Fruit fly (Drosophila melanogaster): ENCODE results near the gene CG15530.

Gene CG15530

DNA sequence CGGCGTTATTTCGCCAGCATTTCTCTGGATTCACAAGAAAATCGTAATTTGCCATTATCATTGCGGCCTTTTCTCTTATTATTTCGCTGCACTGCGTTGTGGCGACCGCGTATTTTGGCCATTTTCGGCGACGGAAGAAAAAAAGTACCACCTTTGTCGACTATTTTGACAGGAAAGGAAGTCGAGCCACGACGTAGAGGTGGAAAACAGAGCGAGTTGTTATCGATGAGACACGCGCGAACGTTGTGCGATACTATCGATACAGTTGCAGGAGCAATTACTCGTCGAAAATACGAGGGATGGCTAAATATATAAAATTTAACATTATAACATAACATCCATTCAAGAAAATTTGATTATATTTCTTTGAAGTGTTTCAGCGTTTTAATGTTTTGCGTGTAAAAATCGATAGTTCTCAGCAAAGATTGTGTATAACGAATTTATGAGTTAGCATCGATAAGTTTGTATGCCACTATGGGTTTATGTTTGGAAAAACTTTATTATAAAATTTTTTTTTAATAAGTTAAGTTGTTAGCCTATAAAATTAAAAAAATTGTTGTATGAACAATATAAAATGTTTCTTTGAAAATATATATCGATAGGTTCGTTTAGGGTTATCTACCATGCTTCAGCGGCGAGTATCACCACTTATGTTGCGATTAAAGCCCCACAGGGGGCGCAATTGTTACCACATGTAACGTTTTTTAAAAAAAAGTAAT, 31.2 kb downstream of the CG15530 start, which contains the start of gene RpS7:
TSS of gene RpS7 (minus strand) at position 255 of the 719 bp plus-strand sequence.
- TF ChIP-seq usp (GFP tag; optimal IDR thresholded peaks at IDR 0.05) (no peak), CG8478 (optimal IDR thresholded peaks at IDR 0.05) (no peak), Dll (optimal IDR thresholded peaks at IDR 0.05) (no peak), pan (optimal IDR thresholded peaks at IDR 0.05) (no peak), EcR (GFP tag; optimal IDR thresholded peaks at IDR 0.05) (no peak), psq (optimal IDR thresholded peaks at IDR 0.05) (no peak)

DNA sequence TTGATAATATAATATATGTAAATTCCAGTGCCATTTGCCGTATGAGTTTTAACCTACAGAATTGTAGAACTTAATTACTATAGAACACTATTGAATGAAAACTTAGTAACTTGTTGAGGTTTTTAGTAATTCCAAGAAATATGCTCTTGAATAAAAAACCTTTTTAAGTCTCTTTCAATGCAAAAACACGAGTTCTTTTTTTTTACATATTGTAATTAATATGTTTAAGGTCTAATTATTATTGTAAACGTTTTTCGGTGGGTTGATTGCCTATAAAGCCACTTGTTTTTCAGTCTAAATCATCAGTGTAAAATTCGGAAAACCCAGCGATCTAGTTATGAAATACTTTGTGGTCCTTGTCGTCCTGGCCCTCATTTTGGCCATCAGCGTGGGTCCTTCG, 32.0 kb downstream of the CG15530 start, which contains the start of gene Anp:
TSS of gene Anp (plus strand) at position 301 of the 400 bp plus-strand sequence.
- no peak for TF ChIP-seq pan (optimal IDR thresholded peaks at IDR 0.05)
- TF ChIP-seq CG8478 (optimal IDR thresholded peaks at IDR 0.05), result no peak
- TF ChIP-seq psq (optimal IDR thresholded peaks at IDR 0.05), result no peak
- no peak for TF ChIP-seq Dll (optimal IDR thresholded peaks at IDR 0.05)
- no peak for TF ChIP-seq usp (GFP tag; optimal IDR thresholded peaks at IDR 0.05)
- TF ChIP-seq EcR (GFP tag; optimal IDR thresholded peaks at IDR 0.05), result no peak

DNA sequence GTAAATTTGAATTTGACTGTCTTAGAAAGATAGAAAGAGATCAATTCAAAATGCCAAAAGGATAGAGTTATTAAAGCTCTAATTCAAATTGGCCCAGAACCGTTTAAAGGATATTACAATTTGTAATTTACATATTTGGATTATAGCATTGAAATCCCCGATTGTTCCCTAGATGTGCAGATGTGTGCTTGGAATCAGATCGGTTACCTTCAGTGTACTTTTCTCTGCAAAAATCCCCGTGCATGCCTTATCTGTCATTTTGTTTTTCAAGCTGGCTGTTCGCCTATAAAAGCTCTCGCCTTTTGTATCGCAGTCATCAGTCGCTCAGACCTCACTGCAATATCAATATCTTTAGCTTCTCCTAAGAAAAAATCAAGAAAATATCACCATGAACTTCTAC, 32.9 kb downstream of the CG15530 start, which contains the start of gene CecA1:
TSS of gene CecA1 (plus strand) at position 315 of the 400 bp plus-strand sequence.
- TF ChIP-seq EcR (GFP tag; optimal IDR thresholded peaks at IDR 0.05) (no peak), Dll (optimal IDR thresholded peaks at IDR 0.05) (no peak)

DNA sequence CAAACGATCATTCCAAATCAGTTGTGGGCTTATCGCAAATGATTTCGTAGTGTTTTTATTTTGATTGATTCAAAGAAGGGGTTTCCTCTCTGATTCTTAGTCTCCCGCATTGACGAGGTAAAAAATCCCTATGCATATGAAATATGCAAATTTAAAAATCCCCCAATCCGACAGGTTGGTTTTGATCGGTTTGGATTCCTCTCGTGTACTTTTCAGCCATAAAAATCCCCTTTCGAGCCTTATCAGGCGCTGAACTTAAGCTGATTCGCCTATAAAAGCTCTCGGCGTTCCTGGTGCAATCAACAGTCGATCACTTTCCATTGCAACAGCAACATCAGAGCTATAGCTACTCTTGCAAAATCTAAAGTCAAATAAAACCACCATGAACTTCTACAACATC, 34.2 kb downstream of the CG15530 start, which contains the start of gene CecA2:
TSS of gene CecA2 (plus strand) at position 301 of the 400 bp plus-strand sequence.
- TF ChIP-seq psq (optimal IDR thresholded peaks at IDR 0.05) (no peak), CG8478 (optimal IDR thresholded peaks at IDR 0.05) (no peak), EcR (GFP tag; optimal IDR thresholded peaks at IDR 0.05) (no peak), Dll (optimal IDR thresholded peaks at IDR 0.05) (no peak), pan (optimal IDR thresholded peaks at IDR 0.05) (no peak), usp (GFP tag; optimal IDR thresholded peaks at IDR 0.05) (no peak)

DNA sequence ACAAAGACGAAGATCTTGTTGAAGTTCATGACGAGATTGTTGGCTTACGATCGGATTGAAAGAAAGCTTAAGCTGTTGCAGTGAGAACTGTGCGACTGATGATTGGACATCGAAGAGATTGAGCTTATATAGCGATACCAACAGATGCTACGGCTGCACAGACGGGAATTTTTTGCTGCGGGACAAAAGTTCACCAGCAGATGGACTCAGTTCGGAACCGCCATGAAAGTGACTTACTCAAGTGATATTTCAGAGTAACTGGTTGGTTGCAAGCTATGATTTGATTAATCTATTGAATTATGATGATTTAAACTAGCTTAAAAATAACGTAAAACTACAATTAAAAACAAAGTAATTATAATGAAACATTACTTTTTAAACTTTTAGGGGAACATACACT, 36.0 kb downstream of the CG15530 start, which contains the start of gene CecB:
TSS of gene CecB (minus strand) at position 101 of the 400 bp plus-strand sequence.
- TF ChIP-seq usp (GFP tag; optimal IDR thresholded peaks at IDR 0.05) (no peak), CG8478 (optimal IDR thresholded peaks at IDR 0.05) (no peak), EcR (GFP tag; optimal IDR thresholded peaks at IDR 0.05) (no peak), psq (optimal IDR thresholded peaks at IDR 0.05) (no peak), pan (optimal IDR thresholded peaks at IDR 0.05) (no peak), Dll (optimal IDR thresholded peaks at IDR 0.05) (no peak)

DNA sequence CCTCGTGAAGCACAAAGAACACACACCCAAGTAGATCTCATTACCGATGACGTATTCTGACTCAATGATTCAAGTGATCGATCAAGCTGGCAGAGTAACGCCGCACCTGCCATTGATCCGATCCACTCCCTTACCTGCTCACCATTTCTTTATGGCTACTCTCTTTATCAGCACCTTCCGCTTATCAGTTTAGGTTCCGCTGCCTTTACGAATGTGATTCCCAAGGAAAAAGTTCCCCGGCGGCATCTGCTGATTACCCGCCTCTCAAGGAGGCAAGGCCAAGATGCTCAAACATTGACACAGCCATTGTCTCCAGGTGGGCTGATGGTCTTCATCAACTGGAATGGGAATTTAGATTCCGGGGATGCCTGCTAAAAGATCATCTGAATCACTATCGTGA, 37.3 kb downstream of the CG15530 start:
- no peak for TF ChIP-seq CG8478 (optimal IDR thresholded peaks at IDR 0.05)

DNA sequence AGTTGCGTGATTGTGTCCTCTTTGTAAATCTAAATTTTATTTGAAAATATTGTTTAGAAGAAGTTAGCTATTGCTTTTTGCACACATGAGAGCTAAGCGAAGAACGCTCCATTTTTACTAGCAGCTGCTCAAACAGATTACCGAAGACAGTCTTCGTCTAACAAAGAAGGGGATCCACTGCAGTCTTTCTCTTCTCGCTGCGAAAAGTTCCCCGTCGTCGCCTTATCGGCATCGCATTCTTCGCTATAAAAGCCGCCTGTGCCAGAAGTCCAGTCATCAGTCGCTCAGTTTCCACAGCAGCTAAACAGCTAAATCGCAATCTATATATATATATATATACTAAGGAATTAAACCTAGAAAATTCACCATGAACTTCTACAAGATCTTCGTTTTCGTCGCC, 38.5 kb downstream of the CG15530 start, which contains the start of gene CecC:
TSS of gene CecC (plus strand) at position 275 of the 400 bp plus-strand sequence.
- TF ChIP-seq CG8478 (optimal IDR thresholded peaks at IDR 0.05), result no peak
- no peak for TF ChIP-seq usp (GFP tag; optimal IDR thresholded peaks at IDR 0.05)
- no peak for TF ChIP-seq EcR (GFP tag; optimal IDR thresholded peaks at IDR 0.05)
- TF ChIP-seq psq (optimal IDR thresholded peaks at IDR 0.05), result no peak
- TF ChIP-seq pan (optimal IDR thresholded peaks at IDR 0.05), result no peak
- no peak for TF ChIP-seq Dll (optimal IDR thresholded peaks at IDR 0.05)

DNA sequence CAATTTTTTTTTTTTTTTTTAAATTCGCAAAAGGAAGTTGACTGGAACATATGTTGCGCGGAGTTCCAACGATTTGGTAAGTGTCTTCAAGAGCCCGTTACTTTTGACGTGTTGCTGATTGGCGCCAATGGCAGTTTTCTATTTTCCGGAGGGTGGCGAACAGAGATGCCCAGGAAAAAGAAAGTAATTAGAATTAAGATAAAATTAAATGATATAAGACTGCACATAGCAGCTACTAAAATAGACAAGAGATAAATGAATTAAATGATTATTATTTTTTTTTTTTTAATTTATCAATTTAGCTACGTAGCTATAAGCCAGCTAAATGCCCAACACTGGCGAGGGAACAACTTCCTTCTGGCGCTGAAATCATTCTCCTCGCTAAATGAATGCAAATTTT, 44.6 kb downstream of the CG15530 start:
- TF ChIP-seq EcR (GFP tag; optimal IDR thresholded peaks at IDR 0.05) (no peak), usp (GFP tag; optimal IDR thresholded peaks at IDR 0.05) (no peak), Dll (optimal IDR thresholded peaks at IDR 0.05) (no peak), pan (optimal IDR thresholded peaks at IDR 0.05) (no peak), CG8478 (optimal IDR thresholded peaks at IDR 0.05) (no peak), psq (optimal IDR thresholded peaks at IDR 0.05) (no peak)

DNA sequence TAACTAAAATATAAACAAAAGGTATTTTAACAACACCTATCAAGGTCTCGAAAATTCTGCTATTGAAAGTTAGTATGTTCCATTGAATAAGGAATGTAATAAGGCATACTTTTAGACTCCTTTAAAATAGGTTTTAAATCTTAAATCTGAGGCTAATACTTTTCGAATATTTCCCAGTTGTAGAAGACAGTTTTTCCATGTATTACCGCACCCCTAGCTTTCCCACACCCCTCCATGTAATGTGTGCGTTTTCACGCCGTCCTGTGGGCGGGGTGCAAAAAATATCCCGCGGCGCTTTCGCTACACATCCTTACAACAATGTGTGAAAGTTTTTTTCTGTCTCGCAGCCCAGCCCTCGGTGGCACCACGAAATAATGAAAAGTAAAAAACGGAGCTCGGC, 46.9 kb downstream of the CG15530 start:
- no peak for TF ChIP-seq pan (optimal IDR thresholded peaks at IDR 0.05)
- TF ChIP-seq psq (optimal IDR thresholded peaks at IDR 0.05), result no peak
- no peak for TF ChIP-seq usp (GFP tag; optimal IDR thresholded peaks at IDR 0.05)
- no peak for TF ChIP-seq EcR (GFP tag; optimal IDR thresholded peaks at IDR 0.05)
- no peak for TF ChIP-seq CG8478 (optimal IDR thresholded peaks at IDR 0.05)
- TF ChIP-seq Dll (optimal IDR thresholded peaks at IDR 0.05), result no peak

Data from whole organism.